Worm (Caenorhabditis elegans) whole organism, early embryonic: Measurements from ENCODE around the gene fut-4.

ENCODE experiments used
- hmbx-1 ChIP-seq: sonication (generic microtip); optimal IDR thresholded peaks from 2 replicates; lab custom pipeline; 2016; ENCODE audit warnings: mild to moderate bottlenecking, missing genetic modification characterization, missing compliant biosample characterization
- pes-1 ChIP-seq: fragments of 200-800 bp; sonication (Bioruptor generic); IDR thresholded peaks from 2 replicates; pipeline ENCODE4 v1.3.6; 2022; ENCODE audit warnings: missing genetic modification reagents, missing genetic modification characterization, missing compliant biosample characterization
- tbx-11 ChIP-seq: fragments of 200-800 bp; sonication (Bioruptor generic); IDR thresholded peaks from 2 replicates; pipeline ENCODE4 v1.3.6; 2022; ENCODE audit warnings: missing genetic modification characterization, missing compliant biosample characterization
- tra-4 ChIP-seq: sonication (generic microtip); optimal IDR thresholded peaks from 2 replicates; lab custom pipeline; 2017; ENCODE audit warnings: missing genetic modification characterization, missing compliant biosample characterization

- TF ChIP-seq tra-4 (tag; lab: Kevin White, UChicago) (no peak), tbx-11 (GFP tag; lab: Robert Waterston, UW) (no peak), pes-1 (GFP tag; lab: Robert Waterston, UW) (no peak), hmbx-1 (tag; lab: Kevin White, UChicago) (no peak)
Measured at ce11 chrII:2805566-2805965, 16.8 kb downstream of the fut-4 start.
